Fruit fly (Drosophila melanogaster) whole organism, embryonic: ENCODE data around the gene CG31436.

Experiments
- Atf-2 ChIP-seq: fragments of 200-800 bp; sonication (Bioruptor generic); optimal IDR thresholded peaks from 2 replicates; lab custom pipeline; 2016; ENCODE audit warnings: missing biosample characterization, missing genetic modification characterization
- Atf6 ChIP-seq: fragments of 200-800 bp; sonication (Bioruptor generic); IDR thresholded peaks from 2 replicates; pipeline ENCODE4 v1.3.6; 2022; ENCODE audit warnings: missing biosample characterization, missing genetic modification characterization
- Awh ChIP-seq: fragments of 200-800 bp; sonication (Bioruptor generic); IDR thresholded peaks from 2 replicates; pipeline ENCODE4, ENCODE4 v1.3.6; 2022; ENCODE audit warnings: missing biosample characterization, missing genetic modification characterization
- Bgb ChIP-seq: fragments of 200-800 bp; sonication (Bioruptor generic); IDR thresholded peaks from 2 replicates; pipeline ENCODE4 v1.3.6; 2022; ENCODE audit warnings: missing biosample characterization, missing genetic modification characterization; ENCODE audit not compliant: partially characterized antibody
- CG10565 ChIP-seq: fragments of 200-800 bp; sonication (Bioruptor generic); optimal IDR thresholded peaks from 3 replicates; lab custom pipeline; 2016; ENCODE audit warnings: missing biosample characterization, mild to moderate bottlenecking, missing genetic modification characterization
- CG12391 ChIP-seq: fragments of 200-800 bp; sonication (Bioruptor generic); optimal IDR thresholded peaks from 3 replicates; lab custom pipeline; 2018; ENCODE audit warnings: missing biosample characterization, mild to moderate bottlenecking, missing genetic modification characterization, moderate library complexity
- CG12769 ChIP-seq: fragments of 200-800 bp; sonication (Bioruptor generic); optimal IDR thresholded peaks from 2 replicates; lab custom pipeline; 2019; ENCODE audit warnings: missing biosample characterization, mild to moderate bottlenecking, missing genetic modification characterization, moderate library complexity
- CG14441 ChIP-seq: fragments of 200-800 bp; sonication (Bioruptor generic); IDR thresholded peaks from 2 replicates; pipeline ENCODE4 v1.3.6; 2022; ENCODE audit warnings: missing biosample characterization, missing genetic modification characterization
- CG17328 ChIP-seq: fragments of 200-800 bp; sonication (Bioruptor generic); IDR thresholded peaks from 2 replicates; pipeline ENCODE4 v1.3.6; 2022; ENCODE audit warnings: missing biosample characterization, missing genetic modification characterization
- CG17385 ChIP-seq: fragments of 200-800 bp; sonication (Bioruptor generic); optimal IDR thresholded peaks from 3 replicates; lab custom pipeline; 2018; ENCODE audit warnings: missing biosample characterization, mild to moderate bottlenecking, missing genetic modification characterization
- CG17568 ChIP-seq: fragments of 200-800 bp; sonication (Bioruptor generic); optimal IDR thresholded peaks from 2 replicates; lab custom pipeline; 2018; ENCODE audit warnings: missing biosample characterization, mild to moderate bottlenecking, missing genetic modification characterization, moderate library complexity
- CG17612 ChIP-seq: fragments of 200-800 bp; sonication (Bioruptor generic); IDR thresholded peaks from 2 replicates; pipeline ENCODE4 v1.3.6; 2022; ENCODE audit warnings: missing biosample characterization, missing genetic modification characterization
- CG30431 ChIP-seq: fragments of 200-800 bp; sonication (Bioruptor generic); optimal IDR thresholded peaks from 2 replicates; lab custom pipeline; 2017; ENCODE audit warnings: missing biosample characterization, missing genetic modification characterization
- CG34376 ChIP-seq: fragments of 200-800 bp; sonication (Bioruptor generic); optimal IDR thresholded peaks from 2 replicates; lab custom pipeline; 2018; ENCODE audit warnings: missing biosample characterization, mild to moderate bottlenecking, missing genetic modification characterization
- CG3726 ChIP-seq: fragments of 200-800 bp; sonication (Bioruptor generic); IDR thresholded peaks from 3 replicates; pipeline ENCODE4, ENCODE4 v1.3.6; 2022; ENCODE audit warnings: missing biosample characterization, missing genetic modification characterization
- CG4282 ChIP-seq: fragments of 200-800 bp; sonication (Bioruptor generic); optimal IDR thresholded peaks from 2 replicates; lab custom pipeline; 2016; ENCODE audit warnings: missing biosample characterization, missing genetic modification characterization
- CG7745 ChIP-seq: fragments of 200-800 bp; sonication (Bioruptor generic); optimal IDR thresholded peaks from 2 replicates; lab custom pipeline; 2018; ENCODE audit warnings: missing biosample characterization, mild to moderate bottlenecking, missing genetic modification characterization, moderate library complexity
- CG7987 ChIP-seq: fragments of 200-800 bp; sonication (Bioruptor generic); optimal IDR thresholded peaks from 2 replicates; lab custom pipeline; 2018; ENCODE audit warnings: missing biosample characterization, mild to moderate bottlenecking, missing genetic modification characterization, moderate library complexity
- CG9215 ChIP-seq: fragments of 200-800 bp; sonication (Bioruptor generic); IDR thresholded peaks from 2 replicates; pipeline ENCODE4 v1.3.6; 2022; ENCODE audit warnings: missing biosample characterization, missing genetic modification characterization
- CrebB ChIP-seq: fragments of 200-800 bp; sonication (Bioruptor generic); optimal IDR thresholded peaks from 3 replicates; lab custom pipeline; 2018; ENCODE audit warnings: missing biosample characterization, mild to moderate bottlenecking, missing genetic modification characterization
- D ChIP-seq, 2 experiments: fragments of 200-800 bp in 1 of 2; fragments of >200 bp in 1 of 2; sonication (Bioruptor generic) in 1 of 2; optimal IDR thresholded peaks; 2 replicates in 1 of 2; 3 replicates in 1 of 2; lab custom pipeline; 2017; ENCODE audit warnings: mild to moderate bottlenecking in 1 of 2, missing biosample characterization in 1 of 2, missing genetic modification characterization in 1 of 2, missing genetic modification reagents in 1 of 2
- Ets97D ChIP-seq: fragments of 200-800 bp; sonication (Bioruptor generic); optimal IDR thresholded peaks from 3 replicates; lab custom pipeline; 2016; ENCODE audit warnings: missing biosample characterization, missing genetic modification characterization
- Hr78 ChIP-seq, 2 experiments: fragments of 200-800 bp in 1 of 2; fragments of >200 bp in 1 of 2; sonication (Bioruptor generic) in 1 of 2; optimal IDR thresholded peaks; 2 replicates each; lab custom pipeline; 2017 to 2019; ENCODE audit warnings: missing biosample characterization in 2 of 2, missing genetic modification characterization in 2 of 2, mild to moderate bottlenecking in 1 of 2, moderate library complexity in 1 of 2
- Oli ChIP-seq: fragments of 200-800 bp; sonication (Bioruptor generic); optimal IDR thresholded peaks from 2 replicates; lab custom pipeline; 2018; ENCODE audit warnings: missing biosample characterization, mild to moderate bottlenecking, missing genetic modification characterization, moderate library complexity
- Optix ChIP-seq: fragments of 200-800 bp; sonication (Bioruptor generic); IDR thresholded peaks from 3 replicates; pipeline ENCODE4 v1.3.6; 2022; ENCODE audit warnings: missing biosample characterization, missing genetic modification characterization
- PHDP ChIP-seq: fragments of 200-800 bp; sonication (Bioruptor generic); optimal IDR thresholded peaks from 3 replicates; lab custom pipeline; 2018; ENCODE audit warnings: missing biosample characterization, mild to moderate bottlenecking, missing genetic modification characterization, moderate library complexity
- Side ChIP-seq: fragments of 200-800 bp; sonication (Bioruptor generic); optimal IDR thresholded peaks from 2 replicates; lab custom pipeline; 2016; ENCODE audit warnings: missing biosample characterization, missing genetic modification characterization
- chinmo ChIP-seq: fragments of 200-800 bp; sonication (Bioruptor generic); IDR thresholded peaks from 4 replicates; pipeline ENCODE4 v1.3.6; 2022; ENCODE audit warnings: missing biosample characterization, missing genetic modification characterization; ENCODE audit not compliant: partially characterized antibody
- ci ChIP-seq: fragments of 200-800 bp; sonication (Bioruptor generic); IDR thresholded peaks from 3 replicates; pipeline ENCODE4 v1.3.6; 2022; ENCODE audit warnings: missing biosample characterization, missing genetic modification characterization
- crol ChIP-seq: fragments of 200-800 bp; sonication (Bioruptor generic); IDR thresholded peaks from 2 replicates; pipeline ENCODE4 v1.3.6; 2022; ENCODE audit warnings: missing biosample characterization, missing genetic modification characterization
- exex ChIP-seq: fragments of 200-800 bp; sonication (Bioruptor generic); optimal IDR thresholded peaks from 4 replicates; lab custom pipeline; 2018; ENCODE audit warnings: missing biosample characterization, mild to moderate bottlenecking, missing genetic modification characterization, moderate library complexity
- fd102C ChIP-seq: fragments of 200-800 bp; sonication (Bioruptor generic); optimal IDR thresholded peaks from 2 replicates; lab custom pipeline; 2018; ENCODE audit warnings: missing biosample characterization, mild to moderate bottlenecking, missing genetic modification characterization, moderate library complexity
- gce ChIP-seq: fragments of 200-800 bp; sonication (Bioruptor generic); IDR thresholded peaks from 3 replicates; pipeline ENCODE4 v1.3.6; 2022; ENCODE audit warnings: missing biosample characterization, missing genetic modification characterization
- gfzf ChIP-seq: fragments of 200-800 bp; sonication (Bioruptor generic); optimal IDR thresholded peaks from 2 replicates; lab custom pipeline; 2016; ENCODE audit warnings: missing biosample characterization, mild to moderate bottlenecking, missing genetic modification characterization, moderate library complexity
- ind ChIP-seq: fragments of 200-800 bp; sonication (Bioruptor generic); optimal IDR thresholded peaks from 3 replicates; lab custom pipeline; 2016; ENCODE audit warnings: missing biosample characterization, missing genetic modification characterization
- jumu ChIP-seq: fragments of 200-800 bp; sonication (Bioruptor generic); optimal IDR thresholded peaks from 3 replicates; lab custom pipeline; 2016; ENCODE audit warnings: missing biosample characterization, missing genetic modification characterization
- lbe ChIP-seq: fragments of 200-800 bp; sonication (Bioruptor generic); optimal IDR thresholded peaks from 2 replicates; lab custom pipeline; 2016; ENCODE audit warnings: missing biosample characterization, mild to moderate bottlenecking, missing genetic modification characterization
- pros ChIP-seq: fragments of 200-800 bp; sonication (Bioruptor generic); optimal IDR thresholded peaks from 3 replicates; lab custom pipeline; 2019; ENCODE audit warnings: missing biosample characterization, mild to moderate bottlenecking, missing genetic modification characterization, moderate library complexity
- pzg ChIP-seq: fragments of 200-800 bp; sonication (Bioruptor generic); optimal IDR thresholded peaks from 3 replicates; lab custom pipeline; 2018; ENCODE audit warnings: missing biosample characterization, mild to moderate bottlenecking, missing genetic modification characterization, moderate library complexity
- row ChIP-seq: fragments of 200-800 bp; sonication (Bioruptor generic); IDR thresholded peaks from 3 replicates; pipeline ENCODE4 v1.3.6; 2022; ENCODE audit warnings: missing biosample characterization, missing genetic modification characterization
- sens ChIP-seq: fragments of 200-800 bp; sonication (Bioruptor generic); peaks from one replicate; lab custom pipeline; 2016; ENCODE audit warnings: missing biosample characterization, missing genetic modification characterization
- slbo ChIP-seq: fragments of 200-800 bp; sonication (Bioruptor generic); IDR thresholded peaks from 2 replicates; pipeline ENCODE4 v1.3.6; 2022; ENCODE audit warnings: missing biosample characterization, missing genetic modification characterization
- sob ChIP-seq: fragments of 200-800 bp; sonication (Bioruptor generic); IDR thresholded peaks from 2 replicates; pipeline ENCODE4 v1.3.6; 2022; ENCODE audit warnings: missing biosample characterization, missing genetic modification characterization
- tio ChIP-seq: fragments of 200-800 bp; sonication (Bioruptor generic); optimal IDR thresholded peaks from 2 replicates; lab custom pipeline; 2017; ENCODE audit warnings: missing biosample characterization, missing genetic modification characterization, inconsistent platforms
- tx ChIP-seq: fragments of 200-800 bp; sonication (Bioruptor generic); optimal IDR thresholded peaks from 2 replicates; lab custom pipeline; 2016; ENCODE audit warnings: missing biosample characterization, missing genetic modification characterization
- zen2 ChIP-seq: fragments of 200-800 bp; sonication (Bioruptor generic); IDR thresholded peaks from 3 replicates; pipeline ENCODE4 v1.3.6; 2022; ENCODE audit warnings: missing biosample characterization, missing genetic modification characterization; ENCODE audit not compliant: partially characterized antibody
- zfh2 ChIP-seq: fragments of 200-800 bp; sonication (Bioruptor generic); optimal IDR thresholded peaks from 2 replicates; lab custom pipeline; 2016; ENCODE audit warnings: missing biosample characterization, missing genetic modification characterization

CG31436 gene

DNA sequence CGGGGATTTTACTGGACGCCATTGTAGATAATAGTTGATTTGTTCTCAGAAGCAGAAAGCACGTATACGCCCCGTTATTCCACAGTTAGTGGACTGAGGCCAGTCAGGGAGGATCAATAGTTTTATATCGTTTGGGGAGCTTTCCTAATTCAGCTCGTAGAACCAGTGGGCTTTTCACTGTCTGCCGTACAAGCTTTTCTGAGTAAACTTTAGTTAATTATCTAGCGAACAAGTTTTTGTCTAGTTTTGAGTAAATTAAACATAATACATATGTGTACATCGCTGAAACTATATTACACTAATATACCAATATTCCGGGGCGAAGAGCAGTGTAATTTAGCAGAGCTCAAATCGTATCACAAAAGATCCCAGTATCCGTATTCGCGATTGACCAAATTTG lies 18.7 kb downstream of the CG31436 start, which contains the start of gene CG10562:
CG10562 (minus strand) TSS at position 101 of the 400 bp plus-strand sequence.
- TF ChIP-seq exex (tag; lab: Kevin White, UChicago) (peak; percentile 20), Ets97D (GFP tag; lab: Kevin White, UChicago) (no peak)

DNA sequence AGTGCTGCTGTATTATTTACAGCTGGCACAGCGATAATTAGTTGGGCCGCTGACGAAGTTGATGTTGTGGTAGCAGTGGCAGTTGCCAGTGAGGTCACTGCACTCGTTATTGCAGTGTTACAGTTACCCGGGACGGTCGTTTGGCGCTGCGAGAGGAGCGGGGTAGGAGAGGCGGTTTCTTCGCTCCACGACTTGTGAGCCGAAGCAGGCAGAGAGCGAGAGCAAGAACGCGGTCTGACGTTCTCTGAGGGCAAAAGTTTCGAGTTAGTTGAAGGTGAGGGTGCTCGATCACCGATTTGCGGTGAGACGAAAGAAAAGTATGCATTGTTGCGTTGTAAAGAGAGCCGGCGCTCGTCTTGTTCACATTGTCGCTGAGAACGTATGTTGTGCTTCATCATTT lies 24.6 kb downstream of the CG31436 start:
- 0 out of 3 replicates have a peak, but pooled peaks have one; percentile 6 for TF ChIP-seq row
- peak; percentile 90 for TF ChIP-seq crol (GFP tag; lab: Robert Waterston, UW)
- peak; percentile 59; the same call in 2 of the 4 replicates for TF ChIP-seq chinmo (GFP tag; lab: Robert Waterston, UW)
- TF ChIP-seq gce (GFP tag; lab: Robert Waterston, UW): 0 out of 3 replicates have a peak, but pooled peaks have one; percentile 20
- 0 out of 3 replicates have a peak, but pooled peaks have one; percentile 16 for TF ChIP-seq zen2 (GFP tag; lab: Robert Waterston, UW)

DNA sequence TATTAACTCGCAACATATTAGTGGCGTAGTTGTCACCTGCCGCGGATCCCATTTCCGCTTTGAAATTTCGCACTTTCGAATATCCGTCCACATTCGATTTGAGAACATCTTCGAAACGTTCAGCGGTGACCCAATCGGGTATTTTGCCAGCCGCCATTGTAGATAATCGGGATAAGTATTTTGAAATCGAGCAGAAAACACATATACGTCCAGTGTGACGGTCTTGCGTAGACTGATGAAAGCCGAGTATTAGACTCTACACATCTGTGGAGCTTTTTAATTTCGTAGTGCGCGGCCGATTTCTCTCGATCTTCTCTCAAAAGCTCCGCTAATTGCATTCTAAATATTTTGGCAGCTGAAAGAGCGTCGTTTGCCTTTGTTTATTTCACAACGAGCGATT lies 25.1 kb downstream of the CG31436 start, which contains the start of gene CHKov1:
CHKov1 (minus strand) TSS at position 238 of the 400 bp plus-strand sequence.
- TF ChIP-seq CrebB (tag; lab: Kevin White, UChicago): peak; percentile 26
- no peak for TF ChIP-seq Awh (GFP tag; lab: Robert Waterston, UW)
- TF ChIP-seq CG9215 (GFP tag; lab: Robert Waterston, UW): no peak
- TF ChIP-seq ind (GFP tag; lab: Kevin White, UChicago): no peak
- TF ChIP-seq pzg: no peak
- no peak for TF ChIP-seq CG17328 (GFP tag; lab: Robert Waterston, UW)
- no peak for TF ChIP-seq Hr78 (GFP tag; optimal IDR thresholded peaks at IDR 0.05; lab: Kevin White, UChicago)
- TF ChIP-seq CG17385 (GFP tag; lab: Kevin White, UChicago): no peak
- no peak for TF ChIP-seq zfh2 (GFP tag; lab: Kevin White, UChicago)
- TF ChIP-seq CG17612 (GFP tag; lab: Robert Waterston, UW): 0 out of 2 replicates have a peak, but pooled peaks have one; percentile 17
- TF ChIP-seq sob (GFP tag; lab: Robert Waterston, UW): no peak
- no peak for TF ChIP-seq gfzf (GFP tag; lab: Kevin White, UChicago)
- TF ChIP-seq PHDP (tag; lab: Kevin White, UChicago): no peak
- TF ChIP-seq tio (GFP tag; lab: Kevin White, UChicago): no peak
- TF ChIP-seq CG12769: no peak
- TF ChIP-seq Atf-2 (GFP tag; lab: Kevin White, UChicago): no peak
- no peak for TF ChIP-seq D (optimal IDR thresholded peaks at IDR 0.05; lab: Kevin White, UChicago)
- no peak for TF ChIP-seq D (GFP tag; optimal IDR thresholded peaks at IDR 0.05; lab: Kevin White, UChicago)
- no peak for TF ChIP-seq CG4282
- TF ChIP-seq CG7987: peak; percentile 6
- peak; percentile 52 for TF ChIP-seq CG34376
- TF ChIP-seq Oli (tag; lab: Kevin White, UChicago): no peak
- no peak for TF ChIP-seq CG10565 (GFP tag; lab: Kevin White, UChicago)
- no peak for TF ChIP-seq Atf6 (GFP tag; lab: Robert Waterston, UW)
- TF ChIP-seq CG17568 (GFP tag; lab: Kevin White, UChicago): no peak
- TF ChIP-seq ci (GFP tag; lab: Robert Waterston, UW): peak; percentile 56; the same call in 2 of the 3 replicates
- TF ChIP-seq CG3726 (GFP tag; lab: Robert Waterston, UW): no peak
- TF ChIP-seq sens (GFP tag; lab: Kevin White, UChicago): peak; percentile 47
- no peak for TF ChIP-seq lbe
- 0 out of 2 replicates have a peak, but pooled peaks have one; percentile 10 for TF ChIP-seq CG14441 (GFP tag; lab: Robert Waterston, UW)
- no peak for TF ChIP-seq slbo
- TF ChIP-seq CG30431 (GFP tag; lab: Kevin White, UChicago): no peak
- no peak for TF ChIP-seq CG7745
- TF ChIP-seq Optix: no peak
- no peak for TF ChIP-seq CG12391
- peak; percentile 30; the same call in 1 of the 2 replicates for TF ChIP-seq Bgb (GFP tag; lab: Robert Waterston, UW)
- TF ChIP-seq pros (GFP tag; lab: Kevin White, UChicago): no peak
- TF ChIP-seq tx (GFP tag; lab: Kevin White, UChicago): no peak
- no peak for TF ChIP-seq jumu
- no peak for TF ChIP-seq fd102C (GFP tag; lab: Kevin White, UChicago)
- no peak for TF ChIP-seq Side (GFP tag; lab: Kevin White, UChicago)
